Fruit fly (Drosophila melanogaster) whole organism, embryonic: ENCODE data around the gene dysc.

Experiments used
- Abd-B ChIP-seq: fragments of 200-800 bp; sonication (Bioruptor generic); optimal IDR thresholded peaks from 2 replicates; lab custom pipeline; 2018; ENCODE audit warnings: missing biosample characterization, mild to moderate bottlenecking, missing genetic modification characterization, moderate library complexity
- Atf-2 ChIP-seq: fragments of 200-800 bp; sonication (Bioruptor generic); optimal IDR thresholded peaks from 2 replicates; lab custom pipeline; 2016; ENCODE audit warnings: missing biosample characterization, missing genetic modification characterization
- BEAF-32 ChIP-seq: fragments of 200-800 bp; sonication (Bioruptor generic); optimal IDR thresholded peaks from 3 replicates; lab custom pipeline; 2017; ENCODE audit warnings: missing biosample characterization, missing genetic modification characterization, mild to moderate bottlenecking, moderate library complexity, missing genetic modification reagents
- C15 ChIP-seq: fragments of 200-800 bp; sonication (Bioruptor generic); IDR thresholded peaks from 3 replicates; pipeline ENCODE4 v1.3.6; 2022; ENCODE audit warnings: missing biosample characterization, missing genetic modification characterization
- CG10267 ChIP-seq: fragments of 200-800 bp; sonication (Bioruptor generic); optimal IDR thresholded peaks from 2 replicates; lab custom pipeline; 2018; ENCODE audit warnings: missing biosample characterization, mild to moderate bottlenecking, missing genetic modification characterization, moderate library complexity
- CG10543 ChIP-seq: fragments of 200-800 bp; sonication (Bioruptor generic); optimal IDR thresholded peaks from 3 replicates; lab custom pipeline; 2017; ENCODE audit warnings: missing biosample characterization, mild to moderate bottlenecking, missing genetic modification characterization, moderate library complexity
- CG12155 ChIP-seq: fragments of 200-800 bp; sonication (Bioruptor generic); optimal IDR thresholded peaks from 3 replicates; lab custom pipeline; 2016; ENCODE audit warnings: missing biosample characterization, missing genetic modification characterization
- CG1233 ChIP-seq: fragments of 200-800 bp; sonication (Bioruptor generic); optimal IDR thresholded peaks from 4 replicates; lab custom pipeline; 2018; ENCODE audit warnings: missing biosample characterization, mild to moderate bottlenecking, missing genetic modification characterization
- CG14860 ChIP-seq: fragments of 200-800 bp; sonication (Bioruptor generic); IDR thresholded peaks from 3 replicates; pipeline ENCODE4 v1.3.6; 2022; ENCODE audit warnings: missing biosample characterization, missing genetic modification characterization; ENCODE audit not compliant: partially characterized antibody
- CG14965 ChIP-seq: fragments of 200-800 bp; sonication (Bioruptor generic); optimal IDR thresholded peaks from 2 replicates; lab custom pipeline; 2016; ENCODE audit warnings: missing biosample characterization, missing genetic modification characterization, borderline replicate concordance
- CG15269 ChIP-seq: fragments of 200-800 bp; sonication (Bioruptor generic); optimal IDR thresholded peaks from 2 replicates; lab custom pipeline; 2018; ENCODE audit warnings: missing biosample characterization, mild to moderate bottlenecking, missing genetic modification characterization, moderate library complexity
- CG1792 ChIP-seq: fragments of 200-800 bp; sonication (Bioruptor generic); optimal IDR thresholded peaks from 2 replicates; lab custom pipeline; 2016; ENCODE audit warnings: missing biosample characterization, missing genetic modification characterization
- CG18476 ChIP-seq: fragments of 200-800 bp; sonication (Bioruptor generic); optimal IDR thresholded peaks from 2 replicates; lab custom pipeline; 2016; ENCODE audit warnings: missing biosample characterization, mild to moderate bottlenecking, missing genetic modification characterization
- CG2875 ChIP-seq: fragments of 200-800 bp; sonication (Bioruptor generic); optimal IDR thresholded peaks from 2 replicates; lab custom pipeline; 2017; ENCODE audit warnings: missing biosample characterization, mild to moderate bottlenecking, missing genetic modification characterization, missing genetic modification reagents
- CG30020 ChIP-seq: fragments of 200-800 bp; optimal IDR thresholded peaks from 2 replicates; lab custom pipeline; 2019; ENCODE audit warnings: missing biosample characterization, mild to moderate bottlenecking, missing genetic modification characterization, moderate library complexity
- CG31224 ChIP-seq: fragments of 200-800 bp; sonication (Bioruptor generic); IDR thresholded peaks from 2 replicates; pipeline ENCODE4 v1.3.6; 2022; ENCODE audit warnings: missing biosample characterization, missing genetic modification characterization
- CG7556 ChIP-seq: fragments of 200-800 bp; sonication (Bioruptor generic); optimal IDR thresholded peaks from 2 replicates; lab custom pipeline; 2017; ENCODE audit warnings: missing biosample characterization, mild to moderate bottlenecking, missing genetic modification characterization
- CG7963 ChIP-seq: fragments of 200-800 bp; sonication (Bioruptor generic); IDR thresholded peaks from 3 replicates; pipeline ENCODE4 v1.3.6; 2022; ENCODE audit warnings: missing biosample characterization, missing genetic modification characterization; ENCODE audit not compliant: partially characterized antibody
- CG8089 ChIP-seq: fragments of 200-800 bp; sonication (Bioruptor generic); optimal IDR thresholded peaks from 3 replicates; lab custom pipeline; 2016; ENCODE audit warnings: missing biosample characterization, missing genetic modification characterization
- CG9437 ChIP-seq: fragments of 200-800 bp; sonication (Bioruptor generic); optimal IDR thresholded peaks from 2 replicates; lab custom pipeline; 2018; ENCODE audit warnings: missing biosample characterization, mild to moderate bottlenecking, missing genetic modification characterization
- CG9727 ChIP-seq: fragments of 200-800 bp; sonication (Bioruptor generic); optimal IDR thresholded peaks from 3 replicates; lab custom pipeline; 2017; ENCODE audit warnings: missing biosample characterization, mild to moderate bottlenecking, missing genetic modification characterization
- Chrac-16 ChIP-seq: fragments of 200-800 bp; sonication (Bioruptor generic); optimal IDR thresholded peaks from 3 replicates; lab custom pipeline; 2016; ENCODE audit warnings: missing biosample characterization, missing genetic modification characterization
- CoRest ChIP-seq: fragments of 200-800 bp; sonication (Bioruptor generic); optimal IDR thresholded peaks from 3 replicates; lab custom pipeline; 2018; ENCODE audit warnings: missing biosample characterization, mild to moderate bottlenecking, missing genetic modification characterization, moderate library complexity
- Eip74EF ChIP-seq, 2 experiments: fragments of 200-800 bp in 1 of 2; fragments of >200 bp in 1 of 2; sonication (Bioruptor generic) in 1 of 2; optimal IDR thresholded peaks; 2 replicates each; lab custom pipeline; 2017 to 2019; ENCODE audit warnings: missing biosample characterization in 2 of 2, missing genetic modification characterization in 2 of 2, mild to moderate bottlenecking in 1 of 2, moderate library complexity in 1 of 2
- H2.0 ChIP-seq: fragments of 200-800 bp; sonication (Bioruptor generic); IDR thresholded peaks from 2 replicates; pipeline ENCODE4 v1.3.6; 2022; ENCODE audit warnings: missing biosample characterization, missing genetic modification characterization
- HmgZ ChIP-seq: fragments of 200-800 bp; sonication (Bioruptor generic); optimal IDR thresholded peaks from 2 replicates; lab custom pipeline; 2018; ENCODE audit warnings: missing biosample characterization, mild to moderate bottlenecking, missing genetic modification characterization
- Lhr ChIP-seq: fragments of 200-800 bp; sonication (Bioruptor generic); optimal IDR thresholded peaks from 3 replicates; lab custom pipeline; 2017; ENCODE audit warnings: mild to moderate bottlenecking, missing biosample characterization, missing genetic modification reagents, missing genetic modification characterization
- MESR4 ChIP-seq: fragments of 200-800 bp; sonication (Bioruptor generic); optimal IDR thresholded peaks from 2 replicates; lab custom pipeline; 2018; ENCODE audit warnings: missing biosample characterization, mild to moderate bottlenecking, missing genetic modification characterization, moderate library complexity
- Max ChIP-seq: fragments of 200-800 bp; sonication (Bioruptor generic); optimal IDR thresholded peaks from 2 replicates; lab custom pipeline; 2016; ENCODE audit warnings: missing biosample characterization, mild to moderate bottlenecking, missing genetic modification characterization
- Sry-β ChIP-seq: fragments of 200-800 bp; sonication (Bioruptor generic); optimal IDR thresholded peaks from 2 replicates; lab custom pipeline; 2018; ENCODE audit warnings: missing biosample characterization, mild to moderate bottlenecking, missing genetic modification characterization, moderate library complexity
- Taf1 ChIP-seq: fragments of 200-800 bp; sonication (Bioruptor generic); IDR thresholded peaks from 2 replicates; pipeline ENCODE4 v1.3.6; 2022; ENCODE audit warnings: missing biosample characterization, missing genetic modification characterization
- ab ChIP-seq: fragments of 200-800 bp; sonication (Bioruptor generic); optimal IDR thresholded peaks from 2 replicates; lab custom pipeline; 2016; ENCODE audit warnings: missing biosample characterization, missing genetic modification characterization
- abd-A ChIP-seq: fragments of 200-800 bp; sonication (Bioruptor generic); optimal IDR thresholded peaks from 3 replicates; lab custom pipeline; 2019; ENCODE audit warnings: missing biosample characterization, mild to moderate bottlenecking, missing genetic modification characterization, moderate library complexity
- bbx ChIP-seq: fragments of 200-800 bp; sonication (Bioruptor generic); IDR thresholded peaks from 2 replicates; pipeline ENCODE4 v1.3.6; 2022; ENCODE audit warnings: missing biosample characterization, missing genetic modification characterization; ENCODE audit not compliant: partially characterized antibody
- chn ChIP-seq: fragments of 200-800 bp; sonication (Bioruptor generic); optimal IDR thresholded peaks from 2 replicates; lab custom pipeline; 2016; ENCODE audit warnings: missing biosample characterization, missing genetic modification characterization
- dimm ChIP-seq: fragments of 200-800 bp; sonication (Bioruptor generic); IDR thresholded peaks from 2 replicates; pipeline ENCODE4 v1.3.6; 2022; ENCODE audit warnings: missing biosample characterization, missing genetic modification characterization
- dmrt99B ChIP-seq: fragments of 200-800 bp; sonication (Bioruptor generic); optimal IDR thresholded peaks from 2 replicates; lab custom pipeline; 2018; ENCODE audit warnings: missing biosample characterization, mild to moderate bottlenecking, missing genetic modification characterization, moderate library complexity
- ftz-f1 ChIP-seq: fragments of 200-800 bp; sonication (Bioruptor generic); optimal IDR thresholded peaks from 2 replicates; lab custom pipeline; 2016; ENCODE audit warnings: missing biosample characterization, missing genetic modification characterization
- grau ChIP-seq: fragments of 200-800 bp; optimal IDR thresholded peaks from 3 replicates; lab custom pipeline; 2019; ENCODE audit warnings: missing biosample characterization, mild to moderate bottlenecking, missing genetic modification characterization, moderate library complexity
- grn ChIP-seq: fragments of 200-800 bp; sonication (Bioruptor generic); optimal IDR thresholded peaks from 3 replicates; lab custom pipeline; 2017; ENCODE audit warnings: missing biosample characterization, missing genetic modification characterization
- lbe ChIP-seq: fragments of 200-800 bp; sonication (Bioruptor generic); optimal IDR thresholded peaks from 2 replicates; lab custom pipeline; 2016; ENCODE audit warnings: missing biosample characterization, mild to moderate bottlenecking, missing genetic modification characterization
- nerfin-2 ChIP-seq: fragments of 200-800 bp; sonication (Bioruptor generic); IDR thresholded peaks from 2 replicates; pipeline ENCODE4 v1.3.6; 2022; ENCODE audit warnings: missing biosample characterization, missing genetic modification characterization; ENCODE audit not compliant: partially characterized antibody
- pan ChIP-seq, 4 experiments: fragments of >200 bp in 3 of 4; fragments of 200-800 bp in 1 of 4; sonication (Bioruptor generic) in 1 of 4; optimal IDR thresholded peaks in 3 of 4; IDR thresholded peaks in 1 of 4; 2 replicates each; pipeline versions ENCODE4 v1.3.6 to Lab custom; 2017 to 2022; ENCODE audit warnings: missing biosample characterization in 2 of 4, missing genetic modification characterization in 2 of 4, mixed read lengths in 1 of 4
- pros ChIP-seq: fragments of 200-800 bp; sonication (Bioruptor generic); optimal IDR thresholded peaks from 3 replicates; lab custom pipeline; 2019; ENCODE audit warnings: missing biosample characterization, mild to moderate bottlenecking, missing genetic modification characterization, moderate library complexity
- pzg ChIP-seq: fragments of 200-800 bp; sonication (Bioruptor generic); optimal IDR thresholded peaks from 3 replicates; lab custom pipeline; 2018; ENCODE audit warnings: missing biosample characterization, mild to moderate bottlenecking, missing genetic modification characterization, moderate library complexity
- sd ChIP-seq: fragments of 200-800 bp; sonication (Bioruptor generic); optimal IDR thresholded peaks from 3 replicates; lab custom pipeline; 2018; ENCODE audit warnings: missing biosample characterization, mild to moderate bottlenecking, missing genetic modification characterization, moderate library complexity
- shn ChIP-seq: fragments of 200-800 bp; sonication (Bioruptor generic); optimal IDR thresholded peaks from 3 replicates; lab custom pipeline; 2016; ENCODE audit warnings: missing biosample characterization, missing genetic modification characterization
- tap ChIP-seq: fragments of 200-800 bp; optimal IDR thresholded peaks from 3 replicates; lab custom pipeline; 2019; ENCODE audit warnings: missing biosample characterization, mild to moderate bottlenecking, missing genetic modification characterization, moderate library complexity
- unpg ChIP-seq: fragments of 200-800 bp; sonication (Bioruptor generic); optimal IDR thresholded peaks from 3 replicates; lab custom pipeline; 2018; ENCODE audit warnings: missing biosample characterization, mild to moderate bottlenecking, missing genetic modification characterization, moderate library complexity

dysc gene

dm6 chr3L:13865484-13865883 is 37.6 kb downstream of the dysc start (continued):
- peak; percentile 23 for TF ChIP-seq CG18476 (GFP tag; lab: Kevin White, UChicago)
- peak; percentile 27 for TF ChIP-seq shn (GFP tag; lab: Kevin White, UChicago)
- no peak for TF ChIP-seq dimm
- peak; percentile 31 for TF ChIP-seq CG9727 (GFP tag; lab: Kevin White, UChicago)
- no peak for TF ChIP-seq CG9437 (GFP tag; lab: Kevin White, UChicago)
- TF ChIP-seq Atf-2 (GFP tag; lab: Kevin White, UChicago): peak; percentile 43
- TF ChIP-seq Chrac-16: no peak
- TF ChIP-seq pan (optimal IDR thresholded peaks at IDR 0.05; lab: Kevin White, UChicago): no peak
- no peak for TF ChIP-seq pan (GFP tag; optimal IDR thresholded peaks at IDR 0.05 in 1 of 2, IDR thresholded peaks at IDR 0.05 in 1 of 2)
- TF ChIP-seq Taf1 (GFP tag; lab: Robert Waterston, UW): no peak
- TF ChIP-seq MESR4 (GFP tag; lab: Kevin White, UChicago): peak; percentile 15
- TF ChIP-seq CG14860 (GFP tag; lab: Robert Waterston, UW): no peak
- no peak for TF ChIP-seq CG30020
- TF ChIP-seq CG1233 (GFP tag; lab: Kevin White, UChicago): peak; percentile 91
- peak; percentile 60 for TF ChIP-seq grau (tag; lab: Kevin White, UChicago)
- TF ChIP-seq dmrt99B (tag; lab: Kevin White, UChicago): peak; percentile 75
- TF ChIP-seq pzg (GFP tag; lab: Kevin White, UChicago): no peak
- TF ChIP-seq Lhr: peak; percentile 82
- TF ChIP-seq nerfin-2 (GFP tag; lab: Robert Waterston, UW): no peak
- no peak for TF ChIP-seq CG31224 (GFP tag; lab: Robert Waterston, UW)
- TF ChIP-seq pros (GFP tag; lab: Kevin White, UChicago): no peak
- no peak for TF ChIP-seq ftz-f1
- TF ChIP-seq Sry-β (GFP tag; lab: Kevin White, UChicago): peak; percentile 70
- TF ChIP-seq tap (tag; lab: Kevin White, UChicago): peak; percentile 77
- peak; percentile 33 for TF ChIP-seq CG14965
- TF ChIP-seq CG15269 (tag; lab: Kevin White, UChicago): peak; percentile 63
- TF ChIP-seq ab (GFP tag; lab: Kevin White, UChicago): no peak
- peak; percentile 82 for TF ChIP-seq unpg (GFP tag; lab: Kevin White, UChicago)
- peak; percentile 54 for TF ChIP-seq HmgZ
- TF ChIP-seq C15: no peak
- TF ChIP-seq CG7963: no peak
- no peak for TF ChIP-seq lbe (GFP tag; lab: Kevin White, UChicago)
- TF ChIP-seq CG10267 (tag; lab: Kevin White, UChicago): peak; percentile 51
- TF ChIP-seq CG1792 (GFP tag; lab: Kevin White, UChicago): peak; percentile 75
- peak; percentile 76 for TF ChIP-seq CoRest (tag; lab: Kevin White, UChicago)
- peak; percentile 90 for TF ChIP-seq CG2875
- no peak for TF ChIP-seq chn (GFP tag; lab: Kevin White, UChicago)
- TF ChIP-seq H2.0: no peak
- TF ChIP-seq BEAF-32: no peak
- no peak for TF ChIP-seq abd-A (tag; lab: Kevin White, UChicago)
- TF ChIP-seq CG10543 (GFP tag; lab: Kevin White, UChicago): peak; percentile 31
- no peak for TF ChIP-seq Eip74EF (GFP tag; optimal IDR thresholded peaks at IDR 0.05; lab: Kevin White, UChicago)
- peak; percentile 76 for TF ChIP-seq CG8089 (GFP tag; lab: Kevin White, UChicago)
- TF ChIP-seq grn (GFP tag; lab: Kevin White, UChicago): peak; percentile 76
- TF ChIP-seq Max: peak; percentile 49
- no peak for TF ChIP-seq Abd-B
- peak; percentile 56 for TF ChIP-seq CG7556
- no peak for TF ChIP-seq sd (tag; lab: Kevin White, UChicago)
- no peak for TF ChIP-seq bbx (GFP tag; lab: Robert Waterston, UW)
- no peak for TF ChIP-seq CG12155 (GFP tag; lab: Kevin White, UChicago)
